Worm (Caenorhabditis elegans) whole organism, L2 larva: ENCODE data around the gene srh-100.

Experiments
- alr-1 ChIP-seq: fragments of 150-350 bp; optimal IDR thresholded peaks from 2 replicates; lab custom pipeline; 2014; ENCODE audit warnings: missing biosample characterization, missing genetic modification characterization
- aly-2 ChIP-seq: fragments of 150-350 bp; optimal IDR thresholded peaks from 2 replicates; lab custom pipeline; 2014; ENCODE audit warnings: missing biosample characterization, missing genetic modification characterization
- ama-1 ChIP-seq: fragments of 150-350 bp; optimal IDR thresholded peaks from 2 replicates; lab custom pipeline; 2018; ENCODE audit warnings: inconsistent platforms
- ceh-82 ChIP-seq: fragments of 150-350 bp; optimal IDR thresholded peaks from 2 replicates; lab custom pipeline; 2014; ENCODE audit warnings: missing biosample characterization, missing genetic modification characterization
- dmd-4 ChIP-seq: sonication (generic microtip); optimal IDR thresholded peaks from 2 replicates; lab custom pipeline; 2017; ENCODE audit warnings: missing biosample characterization, missing genetic modification characterization
- elt-1 ChIP-seq: fragments of 150-350 bp; optimal IDR thresholded peaks from 2 replicates; lab custom pipeline; 2014; ENCODE audit warnings: missing biosample characterization, missing genetic modification characterization
- fos-1 ChIP-seq: fragments of 150-350 bp; optimal IDR thresholded peaks from 2 replicates; lab custom pipeline; 2014; ENCODE audit warnings: missing biosample characterization, missing genetic modification characterization
- lin-39 ChIP-seq: fragments of 150-350 bp; optimal IDR thresholded peaks from 2 replicates; lab custom pipeline; 2014; ENCODE audit warnings: missing biosample characterization, missing genetic modification reagents, missing genetic modification characterization
- lsy-2 ChIP-seq, 2 experiments: fragments of 150-350 bp in 1 of 2; sonication (generic microtip) in 1 of 2; optimal IDR thresholded peaks; 2 replicates each; lab custom pipeline; 2014 to 2017; ENCODE audit warnings: missing biosample characterization in 2 of 2, missing genetic modification characterization in 2 of 2
- nhr-11 ChIP-seq: fragments of 150-350 bp; optimal IDR thresholded peaks from 2 replicates; lab custom pipeline; 2014; ENCODE audit warnings: missing biosample characterization, missing genetic modification characterization
- nhr-12 ChIP-seq: fragments of 150-350 bp; optimal IDR thresholded peaks from 2 replicates; lab custom pipeline; 2014; ENCODE audit warnings: missing biosample characterization, missing genetic modification characterization
- nhr-77 ChIP-seq: fragments of 150-350 bp; optimal IDR thresholded peaks from 2 replicates; lab custom pipeline; 2014; ENCODE audit warnings: missing biosample characterization, missing genetic modification characterization
- snpc-4 ChIP-seq: fragments of 150-350 bp; optimal IDR thresholded peaks from 2 replicates; lab custom pipeline; 2014; ENCODE audit warnings: missing biosample characterization, missing genetic modification characterization
- ztf-11 ChIP-seq: sonication (generic microtip); optimal IDR thresholded peaks from 2 replicates; lab custom pipeline; 2017; ENCODE audit warnings: missing biosample characterization, missing genetic modification characterization

- TF ChIP-seq lin-39 (tag; lab: Kevin White, UChicago) = no peak
- no peak for TF ChIP-seq dmd-4 (tag; lab: Kevin White, UChicago)
- no peak for TF ChIP-seq ama-1 (lab: Kevin White, UChicago)
- no peak for TF ChIP-seq elt-1
- no peak for TF ChIP-seq snpc-4 (tag; lab: Kevin White, UChicago)
- no peak for TF ChIP-seq nhr-77
- TF ChIP-seq ztf-11 (tag; lab: Kevin White, UChicago) = no peak
- no peak for TF ChIP-seq lsy-2 (tag; optimal IDR thresholded peaks at IDR 0.05; lab: Kevin White, UChicago)
- TF ChIP-seq aly-2 = no peak
- TF ChIP-seq nhr-11 (tag; lab: Kevin White, UChicago) = no peak
- TF ChIP-seq ceh-82 (tag; lab: Kevin White, UChicago) = no peak
- no peak for TF ChIP-seq alr-1 (tag; lab: Kevin White, UChicago)
- TF ChIP-seq fos-1 = no peak
- no peak for TF ChIP-seq nhr-12 (tag; lab: Kevin White, UChicago)
These were observed 27.1 kb upstream of the srh-100 start, which contains the start of gene F12E12.1 for ce11 chrII:3741584-3741983.
